Fruit fly (Drosophila melanogaster) ovary, adult (tissue): ENCODE measurements around the gene Prx2.
A peak's percentile ranks its signal among the peaks of the same experiment; 100 is the strongest.

ENCODE experiments used
- CG17801 ChIP-seq: fragments of 200-800 bp; optimal IDR thresholded peaks from 2 replicates; lab custom pipeline; 2019; ENCODE audit warnings: missing biosample characterization, mild to moderate bottlenecking, missing genetic modification characterization, moderate library complexity; ENCODE audit not compliant: partially characterized antibody

Prx2 gene

DNA sequence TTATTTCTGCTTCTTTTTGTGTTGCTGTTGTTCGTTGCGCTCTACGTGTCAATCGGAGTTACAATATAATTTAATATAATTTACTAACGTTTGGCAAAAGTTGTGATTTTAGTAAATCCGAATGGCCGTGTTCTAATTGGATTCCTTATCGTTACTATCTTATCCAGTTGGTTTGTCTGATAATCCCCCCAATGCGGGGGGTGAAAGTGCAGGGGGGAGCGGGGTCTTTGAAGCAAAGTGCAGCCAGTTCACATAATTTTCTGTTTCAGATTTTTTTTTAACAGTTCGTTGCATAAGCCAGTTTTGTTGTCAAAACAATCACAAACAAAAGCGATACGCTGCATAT is 42.1 kb downstream of the Prx2 start:
- TF ChIP-seq CG17801 (GFP tag; lab: Kevin White, UChicago) = no peak

dm6 chrX:13372512-13372911 is 42.9 kb downstream of the Prx2 start:
- no peak for TF ChIP-seq CG17801 (GFP tag; lab: Kevin White, UChicago)

DNA sequence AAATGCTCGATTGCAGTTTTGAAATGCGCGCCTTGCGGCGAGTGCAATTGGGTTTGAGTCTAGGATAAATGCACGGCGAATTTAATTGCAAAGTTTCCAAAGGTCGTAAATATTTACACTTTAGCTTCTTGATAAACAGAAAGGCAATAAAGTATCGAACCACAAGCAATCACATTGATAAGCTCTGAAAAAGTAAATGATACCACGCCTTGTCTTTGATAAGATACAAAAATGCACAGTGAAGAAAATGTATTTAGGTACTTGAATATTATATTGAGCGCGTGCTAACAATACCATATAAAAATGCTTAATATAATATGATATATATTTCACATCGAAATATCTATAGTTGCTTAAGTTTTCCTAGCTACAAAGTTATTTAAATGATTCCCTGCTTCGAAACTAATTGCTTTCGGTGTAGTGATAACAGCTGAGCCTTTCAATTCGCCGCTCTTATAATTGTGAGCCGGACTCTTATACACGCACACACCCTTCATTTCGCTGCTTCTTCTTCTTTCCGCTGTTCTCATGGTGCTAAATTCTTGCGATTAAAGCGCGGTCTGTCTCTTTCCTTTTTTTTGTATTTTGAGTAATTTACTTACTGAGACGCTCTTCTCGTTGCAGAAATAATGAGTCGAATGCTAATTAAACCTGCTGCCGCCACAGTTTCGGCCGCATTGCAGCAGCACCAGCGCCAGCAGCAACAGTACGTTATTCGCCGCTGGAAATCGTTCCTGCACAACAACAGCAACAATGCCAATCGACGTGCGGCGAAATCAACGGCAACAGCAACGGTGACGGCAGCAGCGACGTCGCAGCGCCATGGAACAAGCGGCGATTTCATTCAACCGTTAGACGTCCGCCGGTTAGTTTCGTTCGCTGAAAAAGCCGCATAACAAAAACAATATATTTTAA is 43.9 kb downstream of the Prx2 start:
- TF ChIP-seq CG17801 (GFP tag; lab: Kevin White, UChicago) = peak; percentile 48

- TF ChIP-seq CG17801 (GFP tag; lab: Kevin White, UChicago) = no peak
These were observed 44.5 kb downstream of the Prx2 start for dm6 chrX:13374154-13374536.

- TF ChIP-seq CG17801 (GFP tag; lab: Kevin White, UChicago) = no peak
These were observed 45.4 kb downstream of the Prx2 start for dm6 chrX:13374979-13375378.

- TF ChIP-seq CG17801 (GFP tag; lab: Kevin White, UChicago) = no peak
These were observed 45.9 kb downstream of the Prx2 start for dm6 chrX:13375489-13375997.

DNA sequence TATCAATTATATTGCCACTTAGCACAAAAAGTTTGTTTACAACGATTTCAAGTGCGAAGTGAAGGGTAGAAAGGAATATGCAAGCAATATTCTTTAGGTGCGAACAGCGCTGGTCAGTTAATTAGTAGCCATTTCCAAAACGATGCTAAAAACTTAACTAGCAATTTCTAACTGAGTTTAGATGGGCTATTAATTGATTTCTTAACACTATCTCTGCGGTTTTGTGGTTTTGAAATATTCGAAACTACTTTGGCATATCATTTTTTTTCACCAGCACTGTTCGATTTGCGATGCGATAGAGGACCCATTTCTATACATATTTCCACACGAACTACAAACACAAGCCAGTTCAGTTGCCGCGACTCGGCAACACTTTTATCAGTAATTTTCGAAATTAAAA is 46.9 kb downstream of the Prx2 start:
- peak; percentile 73 for TF ChIP-seq CG17801 (GFP tag; lab: Kevin White, UChicago)
